ENCODE assay signal across 6 worm cellular contexts in the genomic region with DNA sequence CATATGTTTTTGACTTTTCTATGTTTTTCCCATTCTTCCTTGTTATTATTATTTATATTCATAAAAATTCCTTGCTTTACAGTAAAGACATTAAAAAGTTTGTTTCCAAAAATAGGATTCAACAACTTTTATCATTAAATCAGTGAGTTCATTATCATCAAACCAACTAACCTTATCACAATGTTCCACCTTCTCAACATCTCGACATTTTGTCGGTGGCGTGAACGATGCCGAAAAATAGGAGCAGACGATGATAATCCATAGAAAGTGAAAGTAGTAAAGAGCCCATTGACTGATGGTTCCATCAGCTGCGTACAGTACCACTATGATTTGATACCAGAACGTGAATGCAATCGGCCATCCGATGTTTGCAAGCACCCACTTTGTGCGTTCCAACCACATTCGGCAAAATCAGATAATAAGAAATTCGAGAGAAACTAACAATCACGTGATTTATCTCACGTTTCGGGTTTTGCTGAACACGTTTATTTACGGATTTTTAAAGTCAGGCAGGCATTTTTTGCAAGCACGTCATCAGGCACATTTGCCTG.
TF ChIP-seq lines count a peak whose summit lies in the region.

A gene (minus strand): TSS at position 406 of the 551 bp plus-strand sequence.

TF ChIP-seq in whole organism, L1 larva, 84 proteins besides CTCF, POLR2A, EP300 and RAD21:
- TF ChIP-seq elt-2 (tag; optimal IDR thresholded peaks at IDR 0.05; lab: Kevin White, UChicago), result peak; percentile 68
- no peak for TF ChIP-seq nhr-11 (tag; optimal IDR thresholded peaks at IDR 0.05; lab: Kevin White, UChicago)

TF ChIP-seq in whole organism, L2 larva, 48 proteins besides CTCF, POLR2A, EP300 and RAD21:
- no peak for TF ChIP-seq nhr-12 (tag; optimal IDR thresholded peaks at IDR 0.05; lab: Kevin White, UChicago)
- no peak for TF ChIP-seq nhr-23 (tag; optimal IDR thresholded peaks at IDR 0.05; lab: Kevin White, UChicago)
- TF ChIP-seq sma-9 (GFP tag; optimal IDR thresholded peaks at IDR 0.05; lab: Kevin White, UChicago), result peak; percentile 50
- TF ChIP-seq sma-9 (tag; optimal IDR thresholded peaks at IDR 0.05; lab: Kevin White, UChicago), result no peak
- peak; percentile 21 for TF ChIP-seq fos-1 (tag; optimal IDR thresholded peaks at IDR 0.05; lab: Kevin White, UChicago)
- no peak for TF ChIP-seq nhr-10 (tag; optimal IDR thresholded peaks at IDR 0.05; lab: Kevin White, UChicago)
- TF ChIP-seq ZK546.5 (tag; optimal IDR thresholded peaks at IDR 0.05; lab: Kevin White, UChicago), result no peak
- no peak for TF ChIP-seq crh-2 (tag; optimal IDR thresholded peaks at IDR 0.05; lab: Kevin White, UChicago)

TF ChIP-seq in whole organism, L3 larva, 47 proteins besides CTCF, POLR2A, EP300 and RAD21:
- TF ChIP-seq nhr-43 (tag; optimal IDR thresholded peaks at IDR 0.05; lab: Kevin White, UChicago; ENCODE audit: poor library complexity, severe bottlenecking), result no peak
- no peak for TF ChIP-seq ZK546.5 (tag; optimal IDR thresholded peaks at IDR 0.05; lab: Kevin White, UChicago)
- no peak for TF ChIP-seq fkh-10 (GFP tag; optimal IDR thresholded peaks at IDR 0.05; lab: Kevin White, UChicago)
- no peak for TF ChIP-seq nhr-12 (tag; optimal IDR thresholded peaks at IDR 0.05; lab: Kevin White, UChicago)
- peak; percentile 41 for TF ChIP-seq pqm-1 (tag; optimal IDR thresholded peaks at IDR 0.05; lab: Kevin White, UChicago)
- TF ChIP-seq nhr-11 (tag; optimal IDR thresholded peaks at IDR 0.05; lab: Kevin White, UChicago), result no peak
- TF ChIP-seq daf-12 (tag; optimal IDR thresholded peaks at IDR 0.05; lab: Kevin White, UChicago), result no peak
- no peak for TF ChIP-seq fkh-2 (tag; optimal IDR thresholded peaks at IDR 0.05; lab: Kevin White, UChicago)
- no peak for TF ChIP-seq ceh-16 (tag; optimal IDR thresholded peaks at IDR 0.05; lab: Kevin White, UChicago)
- peak; percentile 24 for TF ChIP-seq skn-1 (tag; optimal IDR thresholded peaks at IDR 0.05; lab: Kevin White, UChicago)
- peak; percentile 86 for TF ChIP-seq elt-2 (tag; optimal IDR thresholded peaks at IDR 0.05; lab: Kevin White, UChicago)
- TF ChIP-seq lin-15B (tag; optimal IDR thresholded peaks at IDR 0.05; lab: Kevin White, UChicago), result no peak
TF ChIP-seq in whole organism, L3 larva: peak in this region for 3.

TF ChIP-seq in whole organism, L4 larva, 104 proteins besides CTCF, POLR2A, EP300 and RAD21 (continues in another document):
- TF ChIP-seq cey-2 (tag; optimal IDR thresholded peaks at IDR 0.05; lab: Kevin White, UChicago; ENCODE audit: borderline replicate concordance, insufficient read depth) (no peak), daf-8 (GFP tag; IDR thresholded peaks at IDR 0.05; lab: Robert Waterston, UW) (no peak), T20F7.1 (GFP tag; optimal IDR thresholded peaks at IDR 0.05; lab: Kevin White, UChicago) (no peak), daf-16 (GFP tag; optimal IDR thresholded peaks at IDR 0.05; lab: Kevin White, UChicago) (no peak), daf-16 (tag; optimal IDR thresholded peaks at IDR 0.05; lab: Kevin White, UChicago) (peak; percentile 80), sdz-12 (GFP tag; optimal IDR thresholded peaks at IDR 0.05; lab: Kevin White, UChicago) (no peak), nhr-28 (tag; optimal IDR thresholded peaks at IDR 0.05; lab: Kevin White, UChicago) (peak; percentile 9), tra-1 (GFP tag; IDR thresholded peaks at IDR 0.05; lab: Robert Waterston, UW) (no peak), ces-1 (GFP tag; optimal IDR thresholded peaks at IDR 0.05; lab: Kevin White, UChicago) (no peak), Y48G9A.11 (GFP tag; IDR thresholded peaks at IDR 0.05; lab: Robert Waterston, UW) (no peak), ceh-32 (tag; optimal IDR thresholded peaks at IDR 0.05; lab: Kevin White, UChicago; ENCODE audit: poor library complexity) (no peak), nhr-11 (tag; optimal IDR thresholded peaks at IDR 0.05; lab: Kevin White, UChicago) (no peak), nhr-42 (GFP tag; IDR thresholded peaks at IDR 0.05; lab: Robert Waterston, UW) (no peak), hlh-11 (tag; optimal IDR thresholded peaks at IDR 0.05; lab: Kevin White, UChicago) (peak; percentile 65), fos-1 (tag; optimal IDR thresholded peaks at IDR 0.05; lab: Kevin White, UChicago) (no peak), unc-62 (GFP tag; optimal IDR thresholded peaks at IDR 0.05 in 1 of 2; lab: Kevin White, UChicago) (peak in 1 of 2 experiments; percentile 91), unc-62 (tag; optimal IDR thresholded peaks at IDR 0.05; lab: Kevin White, UChicago) (no peak), ztf-11 (tag; optimal IDR thresholded peaks at IDR 0.05; lab: Kevin White, UChicago) (no peak), Y105C5A.15 (GFP tag; IDR thresholded peaks at IDR 0.05; lab: Robert Waterston, UW) (no peak), mep-1 (tag; optimal IDR thresholded peaks at IDR 0.05; lab: Kevin White, UChicago) (no peak), rbr-2 (tag; optimal IDR thresholded peaks at IDR 0.05; lab: Kevin White, UChicago) (no peak), nhr-102 (tag; optimal IDR thresholded peaks at IDR 0.05; lab: Kevin White, UChicago) (peak; percentile 17)

TF ChIP-seq in whole organism, late embryonic, 69 proteins besides CTCF, POLR2A, EP300 and RAD21:
- peak; percentile 0 for TF ChIP-seq hlh-30 (tag; optimal IDR thresholded peaks at IDR 0.05; lab: Kevin White, UChicago; ENCODE audit: insufficient read depth)
- no peak for TF ChIP-seq dmd-4 (tag; optimal IDR thresholded peaks at IDR 0.05; lab: Kevin White, UChicago; ENCODE audit: borderline replicate concordance)

TF ChIP-seq in whole organism, young adult, 124 proteins besides CTCF, POLR2A, EP300 and RAD21:
- TF ChIP-seq nhr-80 (tag; optimal IDR thresholded peaks at IDR 0.05; lab: Kevin White, UChicago) (peak; percentile 56), T26A5.8 (tag; optimal IDR thresholded peaks at IDR 0.05; lab: Kevin White, UChicago) (no peak), B0336.3 (GFP tag; IDR thresholded peaks at IDR 0.05; lab: Robert Waterston, UW) (no peak), ztf-3 (GFP tag; optimal IDR thresholded peaks at IDR 0.05; lab: Kevin White, UChicago) (no peak), zim-3 (tag; optimal IDR thresholded peaks at IDR 0.05; lab: Kevin White, UChicago) (no peak)
TF ChIP-seq in whole organism, young adult: peak in this region for 1.
